Worm (Caenorhabditis elegans) whole organism, L4 larva: ENCODE measurements around the gene F15G9.5.

Experiments used
- D1046.2 ChIP-seq: fragments of 200-800 bp; sonication (Bioruptor generic); IDR thresholded peaks from 2 replicates; pipeline ENCODE4 v1.3.6; 2022; ENCODE audit warnings: missing genetic modification characterization, missing compliant biosample characterization
- F37D6.2 ChIP-seq: sonication (generic microtip); optimal IDR thresholded peaks from 2 replicates; lab custom pipeline; 2016; ENCODE audit warnings: mild to moderate bottlenecking, missing genetic modification characterization, missing compliant biosample characterization
- F44E2.7 ChIP-seq: fragments of 200-800 bp; sonication (Bioruptor generic); IDR thresholded peaks from 2 replicates; pipeline ENCODE4 v2.1.2; 2022; ENCODE audit warnings: missing genetic modification characterization, missing compliant biosample characterization
- F49E8.2 ChIP-seq: sonication (generic microtip); optimal IDR thresholded peaks from 2 replicates; lab custom pipeline; 2016; ENCODE audit warnings: missing compliant biosample characterization, mild to moderate bottlenecking, missing genetic modification characterization, borderline replicate concordance
- R02D3.7 ChIP-seq: fragments of 150-350 bp; sonication (generic microtip); optimal IDR thresholded peaks from 3 replicates; lab custom pipeline; 2014; ENCODE audit warnings: missing biosample characterization, missing genetic modification characterization
- Y5F2A.4 ChIP-seq: fragments of 200-800 bp; sonication (Bioruptor generic); optimal IDR thresholded peaks from 2 replicates; lab custom pipeline; 2018; ENCODE audit warnings: mild to moderate bottlenecking, missing genetic modification characterization, missing compliant biosample characterization
- Y75B8A.6 ChIP-seq: fragments of 200-800 bp; sonication (Bioruptor generic); IDR thresholded peaks from 2 replicates; pipeline ENCODE4 v1.3.6; 2022; ENCODE audit warnings: missing genetic modification reagents, missing genetic modification characterization, missing compliant biosample characterization
- ZK337.2 ChIP-seq: fragments of 200-800 bp; sonication (Bioruptor generic); IDR thresholded peaks from 2 replicates; pipeline ENCODE4 v1.3.6; 2022; ENCODE audit warnings: missing genetic modification reagents, missing genetic modification characterization, missing compliant biosample characterization
- aha-1 ChIP-seq: fragments of 150-350 bp; peaks from one replicate; lab custom pipeline; 2014; ENCODE audit warnings: missing biosample characterization, missing genetic modification characterization
- arid-1 ChIP-seq: fragments of 200-800 bp; sonication (Bioruptor generic); conservative IDR thresholded peaks from 2 replicates; pipeline ENCODE4 v1.3.6; 2022; ENCODE audit warnings: missing genetic modification reagents, missing genetic modification characterization, missing compliant biosample characterization
- ceh-20 ChIP-seq: fragments of 200-800 bp; sonication (Bioruptor generic); IDR thresholded peaks from 2 replicates; pipeline ENCODE4 v1.3.6; 2022; ENCODE audit warnings: missing genetic modification reagents, missing genetic modification characterization, missing compliant biosample characterization
- ceh-44 ChIP-seq: fragments of 200-800 bp; sonication (Bioruptor generic); IDR thresholded peaks from 2 replicates; pipeline ENCODE4 v1.3.6; 2022; ENCODE audit warnings: missing genetic modification reagents, missing genetic modification characterization, missing compliant biosample characterization
- ces-1 ChIP-seq: fragments of 150-350 bp; sonication (generic microtip); optimal IDR thresholded peaks from 4 replicates; lab custom pipeline; 2014; ENCODE audit warnings: missing biosample characterization, missing genetic modification reagents, missing genetic modification characterization
- daf-12 ChIP-seq: fragments of 150-350 bp; optimal IDR thresholded peaks from 2 replicates; lab custom pipeline; 2014; ENCODE audit warnings: missing biosample characterization, missing genetic modification reagents, missing genetic modification characterization
- daf-16 ChIP-seq, 3 experiments: sonication (generic microtip); optimal IDR thresholded peaks; 2 replicates each; lab custom pipeline; 2016 to 2017; ENCODE audit warnings: missing genetic modification characterization in 3 of 3, missing genetic modification reagents in 3 of 3, mild to moderate bottlenecking in 2 of 3, missing compliant biosample characterization in 2 of 3, missing biosample characterization in 1 of 3, moderate library complexity in 1 of 3
- daf-19 ChIP-seq: fragments of 200-800 bp; sonication (Bioruptor generic); conservative IDR thresholded peaks from 2 replicates; pipeline ENCODE4 v1.3.6; 2022; ENCODE audit warnings: missing genetic modification characterization, missing compliant biosample characterization
- dve-1 ChIP-seq: sonication (generic microtip); optimal IDR thresholded peaks from 2 replicates; lab custom pipeline; 2017; ENCODE audit warnings: antibody characterized with exemption, mild to moderate bottlenecking, missing genetic modification characterization, missing compliant biosample characterization; ENCODE audit not compliant: insufficient read depth
- egl-43 ChIP-seq: fragments of 200-800 bp; sonication (Bioruptor generic); IDR thresholded peaks from 2 replicates; pipeline ENCODE4 v1.3.6; 2022; ENCODE audit warnings: missing genetic modification reagents, missing genetic modification characterization, missing compliant biosample characterization
- fkh-10 ChIP-seq: fragments of 150-350 bp; optimal IDR thresholded peaks from 2 replicates; lab custom pipeline; 2014; ENCODE audit warnings: missing biosample characterization, missing genetic modification reagents, missing genetic modification characterization
- lin-29 ChIP-seq: fragments of 200-800 bp; sonication (Bioruptor generic); IDR thresholded peaks from 2 replicates; pipeline ENCODE4 v1.3.6; 2022; ENCODE audit warnings: missing genetic modification reagents, missing genetic modification characterization, missing compliant biosample characterization
- lir-3 ChIP-seq: sonication (generic microtip); optimal IDR thresholded peaks from 2 replicates; lab custom pipeline; 2016; ENCODE audit warnings: mild to moderate bottlenecking, missing genetic modification characterization, missing compliant biosample characterization
- nhr-25 ChIP-seq: sonication (generic microtip); optimal IDR thresholded peaks from 2 replicates; lab custom pipeline; 2017; ENCODE audit warnings: missing genetic modification characterization, mild to moderate bottlenecking, missing compliant biosample characterization, antibody characterized with exemption, moderate library complexity, borderline replicate concordance; ENCODE audit not compliant: insufficient read depth
- nhr-6 ChIP-seq: fragments of 150-350 bp; optimal IDR thresholded peaks from 2 replicates; lab custom pipeline; 2014; ENCODE audit warnings: missing biosample characterization, missing genetic modification characterization
- php-3 ChIP-seq: fragments of 200-800 bp; sonication (Bioruptor generic); IDR thresholded peaks from 2 replicates; pipeline ENCODE4 v1.3.6; 2022; ENCODE audit warnings: missing genetic modification reagents, missing genetic modification characterization, missing compliant biosample characterization
- pqm-1 ChIP-seq: sonication (generic microtip); optimal IDR thresholded peaks from 2 replicates; lab custom pipeline; 2017; ENCODE audit warnings: missing biosample characterization, missing genetic modification characterization
- saeg-2 ChIP-seq: fragments of 200-800 bp; sonication (Bioruptor generic); IDR thresholded peaks from 2 replicates; pipeline ENCODE4 v1.3.6; 2022; ENCODE audit warnings: missing genetic modification reagents, missing genetic modification characterization, missing compliant biosample characterization
- sdz-12 ChIP-seq: fragments of 200-800 bp; sonication (Bioruptor generic); optimal IDR thresholded peaks from 2 replicates; lab custom pipeline; 2018; ENCODE audit warnings: mild to moderate bottlenecking, missing genetic modification characterization, missing compliant biosample characterization
- skn-1 ChIP-seq: fragments of 150-350 bp; optimal IDR thresholded peaks from 2 replicates; lab custom pipeline; 2014; ENCODE audit warnings: missing biosample characterization, missing genetic modification characterization
- spr-1 ChIP-seq: sonication (generic microtip); optimal IDR thresholded peaks from 2 replicates; lab custom pipeline; 2016; ENCODE audit warnings: mild to moderate bottlenecking, missing genetic modification characterization, missing compliant biosample characterization
- spr-3 ChIP-seq: fragments of 200-800 bp; sonication (Bioruptor generic); optimal IDR thresholded peaks from 2 replicates; lab custom pipeline; 2018; ENCODE audit warnings: mild to moderate bottlenecking, missing genetic modification characterization, missing compliant biosample characterization
- zip-2 ChIP-seq: fragments of 150-350 bp; optimal IDR thresholded peaks from 2 replicates; lab custom pipeline; 2014; ENCODE audit warnings: missing biosample characterization, missing genetic modification characterization
- ztf-11 ChIP-seq: fragments of 150-350 bp; optimal IDR thresholded peaks from 2 replicates; lab custom pipeline; 2014; ENCODE audit warnings: missing biosample characterization, missing genetic modification characterization

F15G9.5 gene

ce11 chrX:9743513-9743914 lies 5.8 kb upstream of the F15G9.5 start (continued):
- TF ChIP-seq F37D6.2 (tag; lab: Kevin White, UChicago) (peak; percentile 86), ceh-20 (peak; percentile 97)
- TF ChIP-seq, all 104 proteins: peak for 78; not testable (repeated sequence) for 26

ce11 chrX:9742058-9742457 lies 4.4 kb upstream of the F15G9.5 start:
- TF ChIP-seq aha-1 (tag; lab: Kevin White, UChicago) (peak; percentile 91), dve-1 (tag; lab: Kevin White, UChicago) (no peak), fkh-10 (GFP tag; lab: Kevin White, UChicago) (no peak), pqm-1 (no peak), ces-1 (GFP tag; lab: Kevin White, UChicago) (no peak), spr-3 (GFP tag; lab: Kevin White, UChicago) (no peak), saeg-2 (no peak), D1046.2 (GFP tag; lab: Robert Waterston, UW) (no peak)

DNA sequence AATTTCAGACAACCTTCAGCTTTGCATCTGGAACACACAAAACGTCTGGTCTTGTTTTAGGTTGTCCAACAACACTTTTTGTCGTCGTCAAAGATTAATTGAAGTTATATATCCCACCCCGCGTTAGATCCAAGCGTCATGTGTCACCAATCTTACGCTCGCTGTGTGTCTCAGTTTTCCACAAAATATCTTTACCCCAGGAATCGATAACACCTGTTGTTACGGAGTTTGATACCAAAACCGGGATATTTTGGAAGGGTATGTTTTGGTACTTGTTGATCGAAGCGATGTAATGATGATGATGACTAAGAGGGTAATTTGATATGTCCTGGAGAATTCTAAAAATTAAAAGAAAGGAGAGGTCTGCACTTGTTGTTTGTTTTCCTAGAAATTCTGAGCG lies 2.2 kb downstream of the F15G9.5 start:
- TF ChIP-seq ceh-44 (GFP tag; lab: Robert Waterston, UW) (no peak), aha-1 (tag; lab: Kevin White, UChicago) (peak; percentile 72)

DNA sequence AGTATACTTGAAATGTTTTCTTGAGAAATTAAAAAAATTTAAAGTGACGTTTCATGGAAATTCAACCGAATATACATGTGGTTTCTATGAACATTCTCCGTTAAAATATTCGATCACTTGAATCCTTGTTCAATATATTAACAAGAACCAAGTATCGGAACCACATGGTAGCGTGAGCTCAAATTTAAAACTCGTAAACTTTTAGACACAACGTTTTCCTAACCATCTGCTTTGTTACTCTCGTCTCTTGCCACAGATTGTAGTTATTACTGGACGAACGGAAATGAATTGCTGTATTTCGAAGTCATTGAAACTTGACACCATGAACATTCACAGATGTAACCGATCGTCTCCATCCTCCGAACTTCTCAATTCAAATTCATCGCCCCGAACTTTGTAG lies 18.6 kb downstream of the F15G9.5 start:
- TF ChIP-seq lin-29 = no peak
- no peak for TF ChIP-seq ZK337.2 (GFP tag; lab: Robert Waterston, UW)
- no peak for TF ChIP-seq F44E2.7 (GFP tag; lab: Robert Waterston, UW)

DNA sequence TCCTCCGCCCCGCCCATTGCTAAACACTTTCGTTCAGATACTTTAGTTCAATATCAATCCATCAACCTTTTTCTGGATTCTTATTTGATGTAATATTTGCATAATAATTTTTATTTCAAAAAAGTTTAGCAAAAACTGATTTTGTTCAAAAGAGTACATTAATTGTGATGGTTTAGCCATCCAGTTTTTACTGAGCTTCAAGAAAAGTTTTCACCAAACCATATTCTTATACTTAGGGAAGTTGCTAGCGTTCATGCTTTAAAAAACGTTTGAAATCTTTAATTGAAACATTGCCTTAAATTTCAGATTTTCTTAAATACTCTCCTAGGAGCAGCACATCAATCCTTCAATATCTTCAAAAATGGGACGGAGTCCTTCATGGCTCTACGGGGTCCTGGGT lies 20.4 kb downstream of the F15G9.5 start, which contains the start of gene him-4:
him-4 (plus strand) TSS at position 301 of the 400 bp plus-strand sequence.
- TF ChIP-seq F49E8.2 = no peak
- no peak for TF ChIP-seq egl-43 (GFP tag; lab: Robert Waterston, UW)
- no peak for TF ChIP-seq ztf-11 (tag; lab: Kevin White, UChicago)
- TF ChIP-seq R02D3.7 = no peak
- TF ChIP-seq F37D6.2 (tag; lab: Kevin White, UChicago) = no peak
- TF ChIP-seq sdz-12 (GFP tag; lab: Kevin White, UChicago) = no peak
- no peak for TF ChIP-seq arid-1

DNA sequence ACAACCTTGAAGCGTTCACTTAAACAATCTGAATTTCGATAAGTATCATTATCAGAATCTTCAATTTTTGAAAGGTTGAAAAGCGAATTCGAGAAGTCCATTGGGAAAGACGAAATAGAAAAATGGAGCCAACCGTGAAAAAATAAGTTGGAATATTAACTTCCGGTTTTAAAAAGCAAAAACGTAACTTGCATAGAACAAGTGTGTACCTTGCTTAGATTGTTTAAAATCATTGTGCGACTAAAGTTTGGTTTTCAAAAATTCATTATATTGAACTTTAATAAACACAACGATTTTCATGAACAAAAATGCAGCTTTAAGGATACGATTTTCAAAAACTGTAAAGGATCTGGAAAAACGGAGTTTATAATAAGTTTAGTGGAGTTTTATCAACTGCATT lies 24.1 kb downstream of the F15G9.5 start, which contains the start of gene F15G9.2:
F15G9.2 (minus strand) TSS at position 101 of the 400 bp plus-strand sequence.
- TF ChIP-seq daf-19 (GFP tag; lab: Robert Waterston, UW) (no peak), nhr-25 (tag; lab: Kevin White, UChicago) (no peak), Y5F2A.4 (GFP tag; lab: Kevin White, UChicago) (no peak), skn-1 (tag; lab: Kevin White, UChicago) (no peak), Y75B8A.6 (GFP tag; lab: Robert Waterston, UW) (no peak), ztf-11 (tag; lab: Kevin White, UChicago) (no peak), php-3 (GFP tag; lab: Robert Waterston, UW) (no peak), daf-12 (no peak), spr-1 (no peak), arid-1 (no peak), nhr-6 (tag; lab: Kevin White, UChicago) (no peak), lir-3 (tag; lab: Kevin White, UChicago) (no peak), daf-16 (GFP tag; optimal IDR thresholded peaks at IDR 0.05; lab: Kevin White, UChicago) (no peak), daf-16 (tag; optimal IDR thresholded peaks at IDR 0.05; lab: Kevin White, UChicago) (no peak), zip-2 (tag; lab: Kevin White, UChicago) (no peak), ceh-20 (no peak)
